Worm (Caenorhabditis elegans) whole organism, L2 larva: Measurements from ENCODE around the gene tag-65.

Source experiments
- C34F6.9 ChIP-seq: fragments of 150-350 bp; optimal IDR thresholded peaks from 2 replicates; lab custom pipeline; 2014; ENCODE audit warnings: missing biosample characterization, missing genetic modification characterization
- F13H6.1 ChIP-seq: sonication (generic microtip); optimal IDR thresholded peaks from 2 replicates; lab custom pipeline; 2016; ENCODE audit warnings: missing genetic modification characterization, missing compliant biosample characterization
- R02D3.7 ChIP-seq: fragments of 150-350 bp; optimal IDR thresholded peaks from 2 replicates; lab custom pipeline; 2014; ENCODE audit warnings: missing biosample characterization, missing genetic modification characterization
- Y55F3AM.14 ChIP-seq: fragments of 200-800 bp; sonication (Bioruptor generic); optimal IDR thresholded peaks from 2 replicates; lab custom pipeline; 2018; ENCODE audit warnings: mild to moderate bottlenecking, missing genetic modification characterization, missing compliant biosample characterization
- ZK546.5 ChIP-seq: sonication (generic microtip); optimal IDR thresholded peaks from 2 replicates; lab custom pipeline; 2017; ENCODE audit warnings: missing biosample characterization, missing genetic modification characterization
- aly-2 ChIP-seq: fragments of 150-350 bp; optimal IDR thresholded peaks from 2 replicates; lab custom pipeline; 2014; ENCODE audit warnings: missing biosample characterization, missing genetic modification characterization
- ama-1 ChIP-seq: fragments of 150-350 bp; optimal IDR thresholded peaks from 2 replicates; lab custom pipeline; 2018; ENCODE audit warnings: inconsistent platforms
- blmp-1 ChIP-seq: sonication (generic microtip); optimal IDR thresholded peaks from 2 replicates; lab custom pipeline; 2017; ENCODE audit warnings: missing genetic modification characterization, mild to moderate bottlenecking, missing compliant biosample characterization, antibody characterized with exemption, moderate library complexity; ENCODE audit not compliant: insufficient read depth
- ceh-16 ChIP-seq: fragments of 150-350 bp; optimal IDR thresholded peaks from 2 replicates; lab custom pipeline; 2014; ENCODE audit warnings: missing biosample characterization, missing genetic modification characterization
- ceh-82 ChIP-seq: fragments of 150-350 bp; optimal IDR thresholded peaks from 2 replicates; lab custom pipeline; 2014; ENCODE audit warnings: missing biosample characterization, missing genetic modification characterization
- crh-2 ChIP-seq: sonication (generic microtip); optimal IDR thresholded peaks from 2 replicates; lab custom pipeline; 2017; ENCODE audit warnings: missing biosample characterization, missing genetic modification characterization
- dmd-4 ChIP-seq: sonication (generic microtip); optimal IDR thresholded peaks from 2 replicates; lab custom pipeline; 2017; ENCODE audit warnings: missing biosample characterization, missing genetic modification characterization
- egl-27 ChIP-seq: sonication (generic microtip); optimal IDR thresholded peaks from 3 replicates; lab custom pipeline; 2017; ENCODE audit warnings: missing biosample characterization, missing genetic modification reagents, missing genetic modification characterization
- elt-1 ChIP-seq: fragments of 150-350 bp; optimal IDR thresholded peaks from 2 replicates; lab custom pipeline; 2014; ENCODE audit warnings: missing biosample characterization, missing genetic modification characterization
- elt-3 ChIP-seq: sonication (generic microtip); optimal IDR thresholded peaks from 2 replicates; lab custom pipeline; 2017; ENCODE audit warnings: missing biosample characterization, missing genetic modification characterization
- fos-1 ChIP-seq: fragments of 150-350 bp; optimal IDR thresholded peaks from 2 replicates; lab custom pipeline; 2014; ENCODE audit warnings: missing biosample characterization, missing genetic modification characterization
- gmeb-1 ChIP-seq: fragments of 150-350 bp; optimal IDR thresholded peaks from 2 replicates; lab custom pipeline; 2014; ENCODE audit warnings: missing biosample characterization, missing genetic modification characterization
- lin-13 ChIP-seq: fragments of 150-350 bp; optimal IDR thresholded peaks from 2 replicates; lab custom pipeline; 2014; ENCODE audit warnings: missing biosample characterization, missing genetic modification reagents, missing genetic modification characterization
- lin-39 ChIP-seq: fragments of 150-350 bp; optimal IDR thresholded peaks from 2 replicates; lab custom pipeline; 2014; ENCODE audit warnings: missing biosample characterization, missing genetic modification reagents, missing genetic modification characterization
- lsy-2 ChIP-seq, 2 experiments: fragments of 150-350 bp in 1 of 2; sonication (generic microtip) in 1 of 2; optimal IDR thresholded peaks; 2 replicates each; lab custom pipeline; 2014 to 2017; ENCODE audit warnings: missing biosample characterization in 2 of 2, missing genetic modification characterization in 2 of 2
- mab-5 ChIP-seq: fragments of 150-350 bp; optimal IDR thresholded peaks from 2 replicates; lab custom pipeline; 2014; ENCODE audit warnings: missing biosample characterization, missing genetic modification characterization
- mdl-1 ChIP-seq, 2 experiments: fragments of 150-350 bp in 1 of 2; sonication (generic microtip) in 1 of 2; optimal IDR thresholded peaks; 2 replicates each; lab custom pipeline; 2017; ENCODE audit warnings: missing biosample characterization in 2 of 2, missing genetic modification characterization in 2 of 2
- nhr-10 ChIP-seq: sonication (generic microtip); optimal IDR thresholded peaks from 2 replicates; lab custom pipeline; 2017; ENCODE audit warnings: missing biosample characterization, missing genetic modification characterization
- nhr-11 ChIP-seq: fragments of 150-350 bp; optimal IDR thresholded peaks from 2 replicates; lab custom pipeline; 2014; ENCODE audit warnings: missing biosample characterization, missing genetic modification characterization
- nhr-129 ChIP-seq: fragments of 150-350 bp; optimal IDR thresholded peaks from 2 replicates; lab custom pipeline; 2014; ENCODE audit warnings: missing biosample characterization, missing genetic modification characterization
- nhr-21 ChIP-seq: fragments of 150-350 bp; optimal IDR thresholded peaks from 2 replicates; lab custom pipeline; 2014; ENCODE audit warnings: missing biosample characterization, missing genetic modification characterization
- nhr-23 ChIP-seq: fragments of 150-350 bp; optimal IDR thresholded peaks from 2 replicates; lab custom pipeline; 2014; ENCODE audit warnings: missing biosample characterization, missing genetic modification reagents, missing genetic modification characterization
- nhr-237 ChIP-seq: fragments of 150-350 bp; optimal IDR thresholded peaks from 2 replicates; lab custom pipeline; 2014; ENCODE audit warnings: missing biosample characterization, missing genetic modification characterization
- nhr-6 ChIP-seq: fragments of 150-350 bp; optimal IDR thresholded peaks from 2 replicates; lab custom pipeline; 2014; ENCODE audit warnings: missing biosample characterization, missing genetic modification characterization
- nhr-77 ChIP-seq: fragments of 150-350 bp; optimal IDR thresholded peaks from 2 replicates; lab custom pipeline; 2014; ENCODE audit warnings: missing biosample characterization, missing genetic modification characterization
- peb-1 ChIP-seq: fragments of 150-350 bp; optimal IDR thresholded peaks from 2 replicates; lab custom pipeline; 2014; ENCODE audit warnings: missing biosample characterization, missing genetic modification characterization
- sem-4 ChIP-seq: fragments of 150-350 bp; optimal IDR thresholded peaks from 2 replicates; lab custom pipeline; 2014; ENCODE audit warnings: missing biosample characterization, missing genetic modification reagents, missing genetic modification characterization
- skn-1 ChIP-seq: sonication (generic microtip); optimal IDR thresholded peaks from 2 replicates; lab custom pipeline; 2017; ENCODE audit warnings: missing biosample characterization, missing genetic modification characterization
- sma-3 ChIP-seq: sonication (generic microtip); optimal IDR thresholded peaks from 2 replicates; lab custom pipeline; 2016; ENCODE audit warnings: missing genetic modification reagents, missing genetic modification characterization, missing compliant biosample characterization
- sma-9 ChIP-seq, 2 experiments: fragments of 150-350 bp in 1 of 2; sonication (generic microtip) in 1 of 2; optimal IDR thresholded peaks; 2 replicates each; lab custom pipeline; 2014 to 2016; ENCODE audit warnings: missing genetic modification characterization in 2 of 2, mild to moderate bottlenecking in 1 of 2, missing biosample characterization in 1 of 2, missing compliant biosample characterization in 1 of 2, missing genetic modification reagents in 1 of 2, moderate library complexity in 1 of 2
- snpc-4 ChIP-seq: fragments of 150-350 bp; optimal IDR thresholded peaks from 2 replicates; lab custom pipeline; 2014; ENCODE audit warnings: missing biosample characterization, missing genetic modification characterization
- unc-39 ChIP-seq: fragments of 150-350 bp; optimal IDR thresholded peaks from 2 replicates; lab custom pipeline; 2014; ENCODE audit warnings: missing biosample characterization, missing genetic modification characterization
- unc-55 ChIP-seq: fragments of 150-350 bp; sonication (generic microtip); optimal IDR thresholded peaks from 3 replicates; lab custom pipeline; 2014; ENCODE audit warnings: missing biosample characterization, missing genetic modification reagents, missing genetic modification characterization
- unc-62 ChIP-seq: fragments of 150-350 bp; optimal IDR thresholded peaks from 2 replicates; lab custom pipeline; 2014; ENCODE audit warnings: missing biosample characterization, missing genetic modification reagents, missing genetic modification characterization
- zag-1 ChIP-seq: fragments of 150-350 bp; optimal IDR thresholded peaks from 2 replicates; lab custom pipeline; 2014; ENCODE audit warnings: missing biosample characterization, missing genetic modification characterization
- ztf-1 ChIP-seq: fragments of 200-800 bp; sonication (Bioruptor generic); conservative IDR thresholded peaks from 2 replicates; pipeline ENCODE4 v1.3.6; 2022; ENCODE audit warnings: missing genetic modification characterization, missing compliant biosample characterization
- ztf-11 ChIP-seq: sonication (generic microtip); optimal IDR thresholded peaks from 2 replicates; lab custom pipeline; 2017; ENCODE audit warnings: missing biosample characterization, missing genetic modification characterization
- ztf-4 ChIP-seq: fragments of 150-350 bp; optimal IDR thresholded peaks from 2 replicates; lab custom pipeline; 2014; ENCODE audit warnings: missing biosample characterization, missing genetic modification characterization

The tag-65 gene

DNA sequence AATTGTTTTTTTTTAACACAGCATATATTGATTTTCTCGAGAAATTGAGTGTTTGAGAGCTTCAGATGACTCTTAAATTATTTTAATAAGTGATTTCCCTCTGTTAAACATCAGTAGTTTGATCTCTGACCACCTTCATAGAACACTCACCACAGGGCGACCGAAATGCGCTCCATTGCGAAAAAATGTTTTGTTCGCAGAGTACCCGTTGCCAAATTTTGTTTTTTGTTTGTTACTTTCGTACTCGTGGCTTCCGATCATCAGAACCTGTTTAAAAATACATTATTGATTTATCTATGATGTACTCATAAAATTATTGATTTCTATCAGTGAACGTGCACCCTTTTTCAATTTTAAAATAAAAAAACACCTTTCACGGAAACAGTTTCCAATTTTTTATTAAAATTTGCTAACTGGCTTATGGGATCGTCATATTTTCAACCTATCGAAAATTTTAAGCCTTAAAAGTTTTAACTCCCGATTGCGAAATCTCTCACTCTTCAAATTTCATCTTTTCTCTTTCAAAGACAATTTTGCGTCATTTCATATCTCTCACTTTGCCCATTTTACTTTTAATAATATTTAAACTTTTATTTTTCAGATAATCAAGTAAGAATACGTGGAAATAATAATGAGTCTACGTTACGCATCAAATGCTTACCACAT lies 17.6 kb downstream of the tag-65 start, which contains the start of gene letm-1:
Gene letm-1, plus strand, starts transcription at position 598 of the 666 bp plus-strand sequence.
- TF ChIP-seq unc-62 (no peak), F13H6.1 (tag; lab: Kevin White, UChicago) (no peak), crh-2 (tag; lab: Kevin White, UChicago) (peak; percentile 58), C34F6.9 (tag; lab: Kevin White, UChicago) (peak; percentile 24), nhr-129 (tag; lab: Kevin White, UChicago) (peak; percentile 9), fos-1 (tag; lab: Kevin White, UChicago) (peak; percentile 32), lsy-2 (tag; optimal IDR thresholded peaks at IDR 0.05; lab: Kevin White, UChicago) (peak in 1 of 2 experiments; percentile 21), ztf-4 (tag; lab: Kevin White, UChicago) (no peak), ZK546.5 (tag; lab: Kevin White, UChicago) (no peak)

DNA sequence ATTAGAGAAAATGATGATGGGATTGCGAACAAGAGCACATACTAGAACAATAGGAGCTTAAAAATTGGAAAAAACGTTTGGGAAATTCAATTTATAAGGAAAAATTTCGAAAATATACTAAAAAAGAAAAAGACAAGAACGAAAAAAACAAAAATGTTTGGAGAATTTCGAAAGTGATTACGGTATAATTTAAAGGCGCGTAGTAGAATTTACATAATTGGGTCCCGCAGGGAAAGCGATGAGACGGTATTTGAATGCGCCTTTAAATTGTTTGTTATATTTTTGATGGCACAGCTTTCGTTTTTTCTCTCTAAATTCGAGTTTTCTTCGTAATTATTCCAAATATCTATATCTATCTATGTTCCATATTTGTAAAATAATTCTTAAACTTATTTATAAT lies 18.3 kb downstream of the tag-65 start:
- TF ChIP-seq mab-5 (tag; lab: Kevin White, UChicago) (no peak), mdl-1 (tag; optimal IDR thresholded peaks at IDR 0.05; lab: Kevin White, UChicago) (no peak), lsy-2 (tag; optimal IDR thresholded peaks at IDR 0.05; lab: Kevin White, UChicago) (no peak), unc-62 (no peak), unc-39 (tag; lab: Kevin White, UChicago) (no peak)

DNA sequence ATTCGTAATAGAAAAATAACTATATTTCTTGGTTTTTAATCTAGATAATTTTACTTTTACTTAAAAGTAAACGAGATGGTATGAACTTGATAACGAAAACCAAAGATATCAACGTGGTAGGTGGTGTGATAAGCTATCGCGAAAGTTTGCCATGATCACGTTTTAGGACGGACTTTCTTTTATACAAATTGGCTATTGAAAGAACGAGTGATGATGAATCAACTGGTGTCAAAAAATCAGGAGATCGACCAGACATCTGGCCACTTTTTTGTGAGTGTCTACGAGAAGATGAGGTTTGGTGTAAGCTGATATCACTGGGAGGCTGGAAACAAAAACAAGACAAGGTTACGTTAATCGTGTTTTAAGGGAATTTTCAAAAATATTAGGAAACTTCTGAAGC lies 19.2 kb downstream of the tag-65 start:
- TF ChIP-seq sem-4 (tag; lab: Kevin White, UChicago) (no peak), sma-9 (GFP tag; optimal IDR thresholded peaks at IDR 0.05; lab: Kevin White, UChicago) (peak; percentile 82), sma-9 (tag; optimal IDR thresholded peaks at IDR 0.05; lab: Kevin White, UChicago) (no peak), fos-1 (tag; lab: Kevin White, UChicago) (peak; percentile 48), aly-2 (tag; lab: Kevin White, UChicago) (no peak), blmp-1 (tag; lab: Kevin White, UChicago) (peak; percentile 87), elt-1 (tag; lab: Kevin White, UChicago) (no peak), unc-62 (no peak), ceh-16 (no peak), crh-2 (tag; lab: Kevin White, UChicago) (peak; percentile 45)

DNA sequence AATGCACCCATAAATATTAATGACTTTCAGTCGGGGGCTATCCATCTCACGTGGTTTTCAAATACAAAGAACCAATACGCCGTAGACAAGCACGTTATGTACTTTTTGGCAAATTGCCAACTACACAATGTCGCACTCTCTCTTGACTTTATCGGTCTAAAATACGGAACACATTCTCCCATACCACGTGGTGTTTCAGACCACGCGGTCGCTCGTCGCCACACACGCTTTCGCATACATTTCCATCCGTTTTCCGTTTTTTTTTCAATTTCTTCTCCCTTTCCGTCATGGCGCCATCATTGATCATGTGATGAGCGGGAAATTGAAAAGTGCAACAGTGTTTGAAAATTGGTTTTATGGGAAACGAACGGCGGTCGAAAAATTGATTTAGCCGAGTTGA lies 19.8 kb downstream of the tag-65 start:
- no peak for TF ChIP-seq ceh-82
- peak; percentile 71 for TF ChIP-seq Y55F3AM.14 (GFP tag; lab: Kevin White, UChicago)
- TF ChIP-seq C34F6.9 (tag; lab: Kevin White, UChicago), result peak; percentile 91
- peak; percentile 97 for TF ChIP-seq blmp-1 (tag; lab: Kevin White, UChicago)
- peak; percentile 71 for TF ChIP-seq gmeb-1 (tag; lab: Kevin White, UChicago)
- TF ChIP-seq R02D3.7 (tag; lab: Kevin White, UChicago), result no peak
- TF ChIP-seq egl-27 (tag; lab: Kevin White, UChicago), result peak; percentile 94
- no peak for TF ChIP-seq unc-39 (tag; lab: Kevin White, UChicago)
- peak in 1 of 2 experiments; percentile 86 for TF ChIP-seq lsy-2 (tag; optimal IDR thresholded peaks at IDR 0.05; lab: Kevin White, UChicago)
- TF ChIP-seq elt-3 (tag; lab: Kevin White, UChicago), result no peak
- TF ChIP-seq ZK546.5 (tag; lab: Kevin White, UChicago), result no peak
- TF ChIP-seq skn-1 (tag; lab: Kevin White, UChicago), result peak; percentile 49
- no peak for TF ChIP-seq dmd-4 (tag; lab: Kevin White, UChicago)
- TF ChIP-seq zag-1 (tag; lab: Kevin White, UChicago), result no peak
- peak; percentile 97 for TF ChIP-seq sma-3 (GFP tag; lab: Kevin White, UChicago)
- peak; percentile 59 for TF ChIP-seq snpc-4
- TF ChIP-seq ztf-4 (tag; lab: Kevin White, UChicago), result peak; percentile 89
- TF ChIP-seq F13H6.1 (tag; lab: Kevin White, UChicago), result peak; percentile 95
- TF ChIP-seq unc-55 (GFP tag; lab: Kevin White, UChicago), result peak; percentile 49
- TF ChIP-seq elt-1 (tag; lab: Kevin White, UChicago), result no peak
- TF ChIP-seq lin-39 (tag; lab: Kevin White, UChicago), result no peak
- TF ChIP-seq crh-2 (tag; lab: Kevin White, UChicago), result peak; percentile 93
- TF ChIP-seq nhr-10 (tag; lab: Kevin White, UChicago), result no peak
- TF ChIP-seq nhr-23 (tag; lab: Kevin White, UChicago), result no peak
- TF ChIP-seq nhr-6 (tag; lab: Kevin White, UChicago), result no peak
- TF ChIP-seq nhr-129 (tag; lab: Kevin White, UChicago), result peak; percentile 93
- TF ChIP-seq peb-1, result no peak
- TF ChIP-seq nhr-21 (tag; lab: Kevin White, UChicago), result peak; percentile 97
- TF ChIP-seq unc-62, result peak; percentile 49
- no peak for TF ChIP-seq nhr-11
- TF ChIP-seq lin-13 (GFP tag; lab: Kevin White, UChicago), result peak; percentile 42
- TF ChIP-seq ztf-1 (GFP tag; lab: Robert Waterston, UW), result no peak
- no peak for TF ChIP-seq nhr-237
- TF ChIP-seq mab-5 (tag; lab: Kevin White, UChicago), result peak; percentile 29
- peak; percentile 99 for TF ChIP-seq sma-9 (GFP tag; optimal IDR thresholded peaks at IDR 0.05; lab: Kevin White, UChicago)
- peak; percentile 55 for TF ChIP-seq sma-9 (tag; optimal IDR thresholded peaks at IDR 0.05; lab: Kevin White, UChicago)
- TF ChIP-seq ama-1 (lab: Kevin White, UChicago), result peak; percentile 40
- peak; percentile 63 for TF ChIP-seq fos-1 (tag; lab: Kevin White, UChicago)
- no peak for TF ChIP-seq ztf-11 (tag; lab: Kevin White, UChicago)
- peak; percentile 94 for TF ChIP-seq sem-4 (tag; lab: Kevin White, UChicago)
- no peak for TF ChIP-seq nhr-77 (tag; lab: Kevin White, UChicago)
